Worm (Caenorhabditis elegans): ENCODE measurements around the gene H04M03.3.

H04M03.3 gene

ce11 chrIV:5884500-5884899 is 6.9 kb upstream of the H04M03.3 start, which contains the start of gene H04M03.11:
H04M03.11 (minus strand) TSS chrIV:5884600.
- TF ChIP-seq unc-62 (GFP tag; optimal IDR thresholded peaks at IDR 0.05), result no peak

DNA sequence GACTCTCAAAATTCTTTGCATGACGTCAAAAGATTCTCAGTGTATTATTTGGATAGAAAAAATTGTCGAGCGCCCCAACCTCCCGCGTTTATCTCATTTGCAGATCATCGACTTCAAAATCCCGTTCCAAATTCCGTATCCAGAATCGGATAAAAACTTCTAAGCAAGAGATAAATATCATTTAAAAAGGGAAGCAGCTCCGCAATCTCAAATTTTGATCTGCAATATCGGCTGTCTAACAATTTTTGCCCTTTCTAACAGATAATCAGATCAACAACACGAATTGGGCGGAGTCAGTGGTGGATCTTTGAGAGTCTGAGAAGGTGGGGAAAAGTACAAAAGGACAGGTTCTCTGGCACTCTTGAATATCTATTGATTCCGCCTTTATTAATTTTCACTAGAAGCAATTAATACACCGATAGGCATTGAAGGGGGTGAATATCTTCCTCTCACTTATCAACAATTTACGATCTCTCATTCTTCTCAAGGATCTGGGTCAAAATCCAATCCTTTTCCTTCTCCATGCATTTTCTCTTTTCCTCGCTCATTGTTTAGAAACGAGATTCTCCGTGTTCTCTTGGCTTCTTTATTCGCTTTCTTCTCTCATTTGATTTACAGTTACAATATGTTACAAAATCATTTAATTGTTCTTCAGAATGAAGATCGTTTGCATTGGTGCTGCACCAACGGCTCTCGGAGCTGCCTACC is 6.0 kb upstream of the H04M03.3 start, which contains the start of gene glf-1:
Gene glf-1 (plus strand): TSS at position 656 of the 708 bp plus-strand sequence.
- no peak for TF ChIP-seq unc-62 (GFP tag; optimal IDR thresholded peaks at IDR 0.05)

- no peak for TF ChIP-seq unc-62 (GFP tag; optimal IDR thresholded peaks at IDR 0.05)
These were observed 4.8 kb upstream of the H04M03.3 start for ce11 chrIV:5886605-5887004.

DNA sequence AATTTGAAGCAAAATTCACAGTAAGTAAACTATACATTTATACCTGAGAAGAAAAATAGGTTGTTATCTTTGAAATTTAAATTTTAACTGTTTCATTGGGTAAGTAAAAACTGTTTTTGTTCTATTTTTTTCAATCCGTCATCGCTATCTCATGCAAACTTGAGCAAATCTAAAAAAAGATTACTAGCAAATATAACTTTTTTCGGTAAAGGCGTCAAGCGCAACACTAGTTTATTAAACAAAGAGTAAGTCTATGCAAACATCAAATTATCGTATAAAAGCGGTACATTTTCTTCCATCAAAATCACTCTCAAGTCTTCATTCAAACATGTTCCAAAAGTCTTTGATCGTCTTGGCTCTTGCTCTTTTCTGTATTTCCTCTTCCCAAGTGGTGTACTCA is 3.8 kb downstream of the H04M03.3 start, which contains the start of gene nspb-6:
Gene nspb-6 (plus strand): TSS at position 301 of the 400 bp plus-strand sequence.
- no peak for TF ChIP-seq unc-62 (GFP tag; optimal IDR thresholded peaks at IDR 0.05)

DNA sequence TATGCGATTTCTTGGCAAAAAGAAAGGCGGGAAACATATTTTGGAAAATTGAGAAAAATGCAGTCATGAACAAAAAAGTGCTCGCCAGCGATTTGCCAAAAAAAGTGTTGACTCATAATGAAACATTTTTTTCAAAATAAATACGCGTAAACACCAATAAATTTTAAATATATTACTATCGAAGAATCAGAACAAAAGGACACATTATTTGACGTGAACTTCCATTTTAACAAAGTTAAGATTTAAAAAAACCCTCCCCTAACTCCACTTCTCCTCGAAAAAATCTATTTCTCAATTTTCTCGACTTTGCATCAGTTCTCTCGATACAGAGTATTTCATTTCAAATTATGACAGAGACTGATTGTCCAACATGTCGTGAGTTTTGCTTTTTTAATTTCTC is 5.0 kb downstream of the H04M03.3 start, which contains the start of gene pck-3:
Gene pck-3 (plus strand): TSS at position 301 of the 400 bp plus-strand sequence.
- TF ChIP-seq unc-62 (GFP tag; optimal IDR thresholded peaks at IDR 0.05), result no peak

- no peak for TF ChIP-seq unc-62 (GFP tag; optimal IDR thresholded peaks at IDR 0.05)
These were observed 11.4 kb downstream of the H04M03.3 start for ce11 chrIV:5902730-5903129.

- TF ChIP-seq unc-62 (GFP tag; optimal IDR thresholded peaks at IDR 0.05), result no peak
These were observed 12.0 kb downstream of the H04M03.3 start, which contains the start of gene H04M03.12 for ce11 chrIV:5903305-5903778. H04M03.12 (minus strand) TSS chrIV:5903355.

DNA sequence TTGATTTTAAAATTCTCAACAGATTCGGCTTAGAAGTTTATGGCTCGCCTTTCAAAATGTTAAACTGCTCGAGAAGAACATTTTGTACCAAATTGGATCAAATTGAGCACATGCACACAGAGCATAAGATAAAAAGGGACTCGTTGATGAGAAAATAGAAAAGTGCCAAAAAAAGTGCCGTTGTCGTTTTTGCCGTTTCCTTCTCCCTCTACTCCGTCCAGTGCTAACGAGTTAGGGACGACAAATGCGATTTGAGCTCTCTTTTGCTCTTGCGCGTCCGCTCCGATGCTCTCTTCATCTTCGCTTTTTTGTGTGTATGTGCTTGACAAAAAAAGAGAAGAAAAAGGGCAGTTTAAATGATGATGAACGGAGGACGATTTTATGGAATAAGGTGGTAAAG is 23.8 kb downstream of the H04M03.3 start:
- no peak for TF ChIP-seq unc-62 (GFP tag; optimal IDR thresholded peaks at IDR 0.05)

- TF ChIP-seq unc-62 (GFP tag; optimal IDR thresholded peaks at IDR 0.05), result no peak
These were observed 25.7 kb downstream of the H04M03.3 start, which contains the start of gene dhhc-13 for ce11 chrIV:5917026-5917425. dhhc-13 (plus strand) TSS chrIV:5917326.

- TF ChIP-seq unc-62 (GFP tag; optimal IDR thresholded peaks at IDR 0.05), result no peak
These were observed 31.7 kb downstream of the H04M03.3 start for ce11 chrIV:5923112-5923511.

DNA sequence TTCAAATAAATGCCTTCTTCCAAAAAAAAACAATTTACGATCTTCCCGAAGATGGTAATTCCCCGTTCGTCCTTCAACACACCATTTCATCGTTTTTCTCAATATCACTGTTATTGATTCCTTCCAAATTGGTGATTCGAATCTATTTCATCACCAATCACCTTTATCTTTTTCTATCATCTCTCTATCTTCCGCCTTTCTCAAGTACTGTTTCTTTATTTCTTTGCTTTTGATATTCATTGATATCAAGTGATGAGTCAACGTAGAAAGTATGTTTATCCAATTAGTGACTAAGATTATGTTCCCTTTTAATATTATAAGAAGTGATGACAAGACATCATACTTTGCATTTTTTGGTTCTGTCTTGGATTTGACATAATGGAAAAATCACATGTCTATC is 32.9 kb downstream of the H04M03.3 start:
- TF ChIP-seq unc-62 (GFP tag; optimal IDR thresholded peaks at IDR 0.05), result no peak

- TF ChIP-seq unc-62 (GFP tag; optimal IDR thresholded peaks at IDR 0.05), result no peak
These were observed 35.3 kb downstream of the H04M03.3 start for ce11 chrIV:5926643-5927042.

DNA sequence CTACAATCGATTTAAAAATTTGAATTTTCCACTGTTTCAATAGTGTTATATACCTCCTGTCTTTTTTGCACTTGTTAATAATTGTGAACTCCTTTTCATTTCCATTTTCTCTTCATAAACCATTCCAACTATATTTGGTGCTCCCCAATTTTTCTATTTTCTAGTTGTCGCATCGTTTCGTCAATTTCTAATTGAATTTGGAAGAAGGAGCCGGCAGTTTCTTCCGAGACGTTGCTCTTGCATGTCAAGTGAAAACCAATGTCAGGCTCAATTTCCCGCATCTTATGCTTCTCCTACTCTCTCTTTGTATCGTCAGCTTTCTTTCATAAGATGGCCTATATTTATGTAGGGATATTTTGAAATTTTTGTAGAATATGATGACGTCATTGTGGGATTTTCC is 36.4 kb downstream of the H04M03.3 start:
- no peak for TF ChIP-seq unc-62 (GFP tag; optimal IDR thresholded peaks at IDR 0.05)

DNA sequence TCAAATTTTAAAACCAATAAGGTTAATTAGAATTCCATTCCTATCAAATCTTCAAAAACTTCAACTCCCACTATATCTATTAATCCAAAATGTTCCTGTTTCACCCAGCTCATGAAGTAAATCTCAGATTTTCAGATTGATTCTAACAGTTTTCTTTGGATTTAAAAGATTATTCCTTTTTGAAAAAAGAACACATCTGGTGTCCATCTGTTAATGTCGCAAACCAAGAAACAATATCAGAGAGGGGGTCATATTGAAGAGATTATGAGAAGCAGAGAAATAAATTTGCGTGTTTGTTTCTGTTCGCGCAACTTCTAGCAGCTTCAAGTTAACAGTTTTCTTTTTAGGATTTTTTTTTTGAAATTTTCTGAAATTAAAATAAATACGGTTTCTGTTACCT is 37.6 kb downstream of the H04M03.3 start:
- no peak for TF ChIP-seq unc-62 (GFP tag; optimal IDR thresholded peaks at IDR 0.05)

ce11 chrIV:5930345-5930744 is 39.0 kb downstream of the H04M03.3 start, which contains the start of gene lin-33:
lin-33 (plus strand) TSS chrIV:5930645.
- TF ChIP-seq unc-62 (GFP tag; optimal IDR thresholded peaks at IDR 0.05), result no peak

ce11 chrIV:5934046-5934445 is 42.7 kb downstream of the H04M03.3 start, which contains the start of gene H32C10.1:
H32C10.1 (plus strand) TSS chrIV:5934346.
- no peak for TF ChIP-seq unc-62 (GFP tag; optimal IDR thresholded peaks at IDR 0.05)

DNA sequence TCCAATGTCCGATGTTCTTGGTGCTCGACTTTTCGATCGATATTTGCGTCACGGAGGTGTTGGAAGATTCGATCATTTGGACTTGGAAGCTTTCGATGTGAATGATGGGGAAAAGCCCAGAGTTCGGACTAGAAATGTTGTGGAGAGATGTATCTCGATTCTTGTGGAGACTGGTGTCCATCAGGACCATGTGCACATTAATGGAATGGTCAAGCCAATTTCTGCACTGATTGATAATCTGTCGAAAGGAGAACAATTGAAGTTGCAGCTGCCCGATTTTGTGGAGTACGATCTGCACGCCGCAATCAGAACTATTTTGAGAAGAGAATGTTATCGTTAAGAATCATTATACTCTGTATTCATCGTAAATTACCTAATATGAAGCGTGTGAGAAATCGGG is 45.7 kb downstream of the H04M03.3 start:
- TF ChIP-seq unc-62 (GFP tag; optimal IDR thresholded peaks at IDR 0.05), result no peak
